Worm (Caenorhabditis elegans): Measurements from ENCODE around the gene oac-10.

Gene oac-10

DNA sequence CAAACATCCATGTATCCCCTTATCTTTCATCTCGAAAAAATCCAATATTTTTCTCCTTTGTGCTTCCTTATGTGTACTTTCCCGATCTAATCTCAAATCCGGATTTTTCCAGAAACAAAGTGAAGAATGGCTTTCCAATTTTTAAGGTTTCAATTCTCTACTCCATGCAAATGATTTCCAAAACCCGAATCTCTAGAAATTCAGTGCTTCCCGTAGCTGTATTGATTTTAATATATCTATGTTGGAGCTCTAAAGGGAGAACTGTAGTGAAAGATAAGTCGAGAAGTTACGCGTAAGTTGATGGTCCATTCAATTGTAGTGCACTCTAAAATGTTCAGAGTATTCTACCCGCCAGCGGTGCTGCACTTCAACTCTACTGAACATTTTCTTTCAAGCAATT lies 30.1 kb upstream of the oac-10 start, which contains the start of gene C17A2.4:
Gene C17A2.4, plus strand, starts transcription at position 301 of the 400 bp plus-strand sequence.
- TF ChIP-seq tbx-11 (GFP tag; IDR thresholded peaks at IDR 0.05) (no peak), sea-1 (GFP tag; conservative IDR thresholded peaks at IDR 0.05) (no peak), aly-1 (tag; optimal IDR thresholded peaks at IDR 0.05) (no peak), hnd-1 (tag; optimal IDR thresholded peaks at IDR 0.05) (no peak), tbx-37 (GFP tag; conservative IDR thresholded peaks at IDR 0.05) (no peak), pes-1 (GFP tag; IDR thresholded peaks at IDR 0.05) (no peak), ceh-36 (tag; optimal IDR thresholded peaks at IDR 0.05) (no peak), hmg-4 (GFP tag; optimal IDR thresholded peaks at IDR 0.05) (no peak), ceh-13 (GFP tag; optimal IDR thresholded peaks at IDR 0.05) (no peak), scrt-1 (GFP tag; IDR thresholded peaks at IDR 0.05) (no peak), ama-1 (optimal IDR thresholded peaks at IDR 0.05) (no peak)

DNA sequence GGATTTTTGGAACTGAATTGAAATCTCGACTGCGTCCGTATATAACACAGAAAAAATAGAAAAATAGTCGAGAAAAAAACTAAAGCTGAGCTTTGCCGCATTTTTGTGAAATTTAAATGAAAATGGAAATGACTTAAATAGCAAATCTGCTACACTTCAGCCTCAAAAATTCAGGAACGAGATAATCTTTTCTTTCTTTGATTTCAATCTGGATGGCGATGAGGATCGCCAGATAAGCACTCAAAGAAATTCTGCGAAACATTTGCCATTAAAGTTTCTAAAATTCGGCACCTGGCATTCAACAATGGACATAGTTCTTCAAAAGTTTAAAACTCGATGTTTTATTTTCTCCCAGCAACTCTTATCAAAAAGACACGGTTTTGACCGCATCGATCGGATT lies 26.4 kb upstream of the oac-10 start, which contains the start of the genes C17A2.7 and C17A2.3:
Gene C17A2.7, minus strand, starts transcription at position 101 of the 400 bp plus-strand sequence.
Gene C17A2.3, plus strand, starts transcription at position 305 of the 400 bp plus-strand sequence.
- TF ChIP-seq tbx-37 (GFP tag; conservative IDR thresholded peaks at IDR 0.05) (no peak), tbx-11 (GFP tag; IDR thresholded peaks at IDR 0.05) (no peak), pes-1 (GFP tag; IDR thresholded peaks at IDR 0.05) (no peak), aly-1 (tag; optimal IDR thresholded peaks at IDR 0.05) (no peak), hmbx-1 (tag; optimal IDR thresholded peaks at IDR 0.05) (no peak), hmg-4 (GFP tag; optimal IDR thresholded peaks at IDR 0.05) (no peak), ama-1 (optimal IDR thresholded peaks at IDR 0.05) (no peak), ceh-36 (tag; optimal IDR thresholded peaks at IDR 0.05) (no peak), hnd-1 (tag; optimal IDR thresholded peaks at IDR 0.05) (no peak), ceh-13 (GFP tag; optimal IDR thresholded peaks at IDR 0.05) (no peak), sea-1 (GFP tag; conservative IDR thresholded peaks at IDR 0.05) (no peak)

DNA sequence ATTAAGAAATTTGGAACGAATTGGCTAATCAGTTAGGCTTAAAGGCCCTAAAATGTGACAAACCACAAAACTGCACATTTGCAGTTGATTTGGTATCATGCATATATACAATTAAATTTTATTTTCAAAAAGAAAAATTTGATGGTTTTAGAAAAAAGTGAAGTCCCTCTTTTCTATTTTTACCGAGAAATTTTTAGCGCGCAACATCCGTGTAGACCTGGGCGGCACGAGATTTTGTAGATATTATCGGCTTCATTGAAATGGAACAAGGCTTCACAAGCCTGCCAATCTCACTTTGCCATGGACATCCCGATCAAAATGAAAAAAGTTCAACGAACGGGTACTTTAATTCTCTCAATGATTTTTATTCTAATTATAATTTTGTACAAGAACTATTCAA lies 23.7 kb upstream of the oac-10 start, which contains the start of gene C17A2.2:
Gene C17A2.2, plus strand, starts transcription at position 301 of the 400 bp plus-strand sequence.
- no peak for TF ChIP-seq tbx-11 (GFP tag; IDR thresholded peaks at IDR 0.05)
- TF ChIP-seq tbx-37 (GFP tag; conservative IDR thresholded peaks at IDR 0.05) = no peak
- no peak for TF ChIP-seq ama-1 (optimal IDR thresholded peaks at IDR 0.05)
- TF ChIP-seq B0310.2 (tag; optimal IDR thresholded peaks at IDR 0.05) = no peak
- no peak for TF ChIP-seq hmg-4 (GFP tag; optimal IDR thresholded peaks at IDR 0.05)

DNA sequence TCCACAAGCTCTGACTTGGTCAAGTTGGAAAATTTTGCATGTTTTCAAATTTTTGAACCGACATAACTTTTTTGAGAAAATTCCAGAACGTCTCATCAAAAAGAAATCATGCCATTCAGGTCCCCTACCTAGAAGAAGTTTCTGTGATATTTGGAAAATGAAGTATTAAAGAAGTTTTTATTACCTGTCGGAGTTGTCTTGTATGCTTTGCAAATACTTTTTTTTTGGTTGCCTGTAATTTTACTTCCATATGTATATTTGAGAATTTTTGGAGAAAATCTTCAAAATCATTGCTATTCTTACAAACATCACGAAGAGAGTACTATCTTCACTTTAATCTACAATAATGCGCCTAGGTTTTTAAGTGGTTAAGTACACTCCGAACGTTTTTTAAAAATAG lies 19.0 kb upstream of the oac-10 start, which contains the start of gene nhr-72:
Gene nhr-72, minus strand, starts transcription at position 101 of the 400 bp plus-strand sequence.
- TF ChIP-seq tbx-11 (GFP tag; IDR thresholded peaks at IDR 0.05) = no peak
- TF ChIP-seq scrt-1 (GFP tag; IDR thresholded peaks at IDR 0.05) = no peak
- TF ChIP-seq ama-1 (optimal IDR thresholded peaks at IDR 0.05) = no peak
- TF ChIP-seq sea-1 (GFP tag; conservative IDR thresholded peaks at IDR 0.05) = no peak
- no peak for TF ChIP-seq ets-7 (tag; optimal IDR thresholded peaks at IDR 0.05)
- TF ChIP-seq pes-1 (GFP tag; IDR thresholded peaks at IDR 0.05) = no peak

DNA sequence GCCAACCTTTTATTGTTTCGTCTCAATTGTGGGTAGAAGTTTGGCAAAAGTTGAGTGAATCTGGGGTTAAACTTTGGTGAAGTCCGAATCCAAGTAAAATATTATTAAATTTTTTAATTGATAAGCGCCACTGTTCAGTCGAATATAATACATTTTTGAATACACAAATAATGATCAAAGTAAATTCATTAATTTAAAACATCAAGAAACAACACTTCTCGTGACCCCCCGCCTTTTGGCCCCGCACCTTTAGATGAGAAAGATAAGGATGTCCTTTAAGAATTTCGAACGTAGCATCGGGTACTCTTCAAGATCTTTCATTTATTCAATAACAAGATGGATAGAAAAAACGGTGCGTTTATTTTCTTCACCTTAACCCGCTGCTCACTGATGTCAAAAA lies 17.0 kb upstream of the oac-10 start, which contains the start of gene nhr-257:
Gene nhr-257, plus strand, starts transcription at position 301 of the 400 bp plus-strand sequence.
- no peak for TF ChIP-seq tra-4 (tag; optimal IDR thresholded peaks at IDR 0.05)
- no peak for TF ChIP-seq ceh-13 (GFP tag; optimal IDR thresholded peaks at IDR 0.05)
- no peak for TF ChIP-seq tbx-11 (GFP tag; IDR thresholded peaks at IDR 0.05)
- TF ChIP-seq ets-7 (tag; optimal IDR thresholded peaks at IDR 0.05) = no peak
- no peak for TF ChIP-seq hnd-1 (tag; optimal IDR thresholded peaks at IDR 0.05)

DNA sequence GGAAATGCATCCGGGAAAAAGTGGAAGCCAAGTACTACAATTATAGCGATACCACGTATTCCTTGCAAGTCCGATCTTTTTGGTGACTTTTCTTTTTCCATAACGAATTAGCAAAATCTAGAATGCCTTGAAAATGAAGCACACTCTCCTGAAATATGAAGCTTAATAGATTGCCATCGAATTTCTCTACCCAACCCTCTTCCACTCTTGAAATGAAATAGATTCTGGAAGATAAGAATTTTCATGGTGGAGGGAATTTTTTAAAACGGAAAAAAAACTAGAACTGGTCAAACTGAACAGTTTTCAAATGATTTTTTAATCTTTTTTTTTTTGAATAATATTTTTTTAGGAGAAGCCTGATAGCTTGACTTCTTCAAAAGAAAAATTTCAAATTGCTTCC lies 8.9 kb upstream of the oac-10 start, which contains the start of gene oac-11:
Gene oac-11, minus strand, starts transcription at position 101 of the 400 bp plus-strand sequence.
- no peak for TF ChIP-seq aly-1 (tag; optimal IDR thresholded peaks at IDR 0.05)
- TF ChIP-seq flt-1 (GFP tag; IDR thresholded peaks at IDR 0.05) = no peak
- TF ChIP-seq tra-4 (tag; optimal IDR thresholded peaks at IDR 0.05) = no peak
- no peak for TF ChIP-seq ceh-36 (tag; optimal IDR thresholded peaks at IDR 0.05)
- no peak for TF ChIP-seq tbx-37 (GFP tag; conservative IDR thresholded peaks at IDR 0.05)

DNA sequence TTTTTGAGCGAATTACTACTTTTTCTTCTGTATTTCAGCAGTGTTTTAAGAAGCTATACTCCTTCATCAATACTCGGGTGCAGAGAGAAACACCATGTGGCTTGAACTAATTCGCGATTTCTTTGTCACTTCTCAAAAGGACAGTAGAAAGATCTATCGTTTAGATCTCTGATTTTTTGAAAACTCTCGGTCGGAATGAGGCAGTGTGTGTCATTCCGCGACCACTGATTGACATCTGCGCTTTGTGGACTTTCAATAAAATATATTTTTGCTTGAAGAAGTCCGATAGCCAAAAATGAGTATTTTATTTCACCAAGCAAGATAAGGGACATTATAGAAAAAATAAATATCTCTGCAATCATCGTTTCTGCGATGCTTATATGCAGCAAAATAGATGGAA lies 7.6 kb upstream of the oac-10 start:
- no peak for TF ChIP-seq F13C5.2 (tag; optimal IDR thresholded peaks at IDR 0.05)
- no peak for TF ChIP-seq tra-4 (tag; optimal IDR thresholded peaks at IDR 0.05)
- TF ChIP-seq B0310.2 (tag; optimal IDR thresholded peaks at IDR 0.05) = no peak
- TF ChIP-seq scrt-1 (GFP tag; IDR thresholded peaks at IDR 0.05) = no peak
- TF ChIP-seq tbx-37 (GFP tag; conservative IDR thresholded peaks at IDR 0.05) = no peak
- no peak for TF ChIP-seq ets-7 (tag; optimal IDR thresholded peaks at IDR 0.05)
- TF ChIP-seq ceh-36 (tag; optimal IDR thresholded peaks at IDR 0.05) = no peak
- no peak for TF ChIP-seq hmg-4 (GFP tag; optimal IDR thresholded peaks at IDR 0.05)
- no peak for TF ChIP-seq pes-1 (GFP tag; IDR thresholded peaks at IDR 0.05)
- TF ChIP-seq flt-1 (GFP tag; IDR thresholded peaks at IDR 0.05) = no peak
- TF ChIP-seq ceh-13 (GFP tag; optimal IDR thresholded peaks at IDR 0.05) = no peak
- TF ChIP-seq hnd-1 (tag; optimal IDR thresholded peaks at IDR 0.05) = no peak
- no peak for TF ChIP-seq sea-1 (GFP tag; conservative IDR thresholded peaks at IDR 0.05)
- no peak for TF ChIP-seq hmbx-1 (tag; optimal IDR thresholded peaks at IDR 0.05)
- no peak for TF ChIP-seq aly-1 (tag; optimal IDR thresholded peaks at IDR 0.05)
- no peak for TF ChIP-seq tbx-11 (GFP tag; IDR thresholded peaks at IDR 0.05)

DNA sequence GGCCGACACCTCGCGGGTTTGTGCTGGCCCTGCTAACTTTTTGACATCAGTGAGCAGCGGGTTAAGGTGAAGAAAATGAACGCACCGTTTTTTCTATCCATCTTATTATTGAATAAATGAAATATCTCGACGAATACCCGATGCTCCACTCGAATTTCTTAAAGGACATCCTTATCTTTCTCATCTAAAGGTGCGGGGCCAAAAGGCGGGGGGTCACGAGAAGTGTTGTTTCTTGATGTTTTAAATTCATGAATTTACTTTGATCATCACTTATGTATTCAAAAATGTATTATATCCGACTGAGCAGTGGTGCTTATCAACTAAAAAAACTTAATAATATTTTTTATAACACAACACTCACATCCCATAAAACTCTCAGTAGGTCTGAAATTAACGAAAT lies 5.0 kb upstream of the oac-10 start, which contains the start of gene nhr-261:
Gene nhr-261, minus strand, starts transcription at position 101 of the 400 bp plus-strand sequence.
- TF ChIP-seq tbx-37 (GFP tag; conservative IDR thresholded peaks at IDR 0.05) = no peak
- no peak for TF ChIP-seq pes-1 (GFP tag; IDR thresholded peaks at IDR 0.05)
- TF ChIP-seq B0310.2 (tag; optimal IDR thresholded peaks at IDR 0.05) = no peak
- TF ChIP-seq scrt-1 (GFP tag; IDR thresholded peaks at IDR 0.05) = no peak
- no peak for TF ChIP-seq flt-1 (GFP tag; IDR thresholded peaks at IDR 0.05)
- no peak for TF ChIP-seq tbx-11 (GFP tag; IDR thresholded peaks at IDR 0.05)
- TF ChIP-seq hmbx-1 (tag; optimal IDR thresholded peaks at IDR 0.05) = no peak
- TF ChIP-seq F13C5.2 (tag; optimal IDR thresholded peaks at IDR 0.05) = no peak
- TF ChIP-seq hnd-1 (tag; optimal IDR thresholded peaks at IDR 0.05) = no peak
- no peak for TF ChIP-seq ets-7 (tag; optimal IDR thresholded peaks at IDR 0.05)
- TF ChIP-seq ceh-13 (GFP tag; optimal IDR thresholded peaks at IDR 0.05) = no peak
- TF ChIP-seq ama-1 (optimal IDR thresholded peaks at IDR 0.05) = no peak
- no peak for TF ChIP-seq ceh-36 (tag; optimal IDR thresholded peaks at IDR 0.05)
- TF ChIP-seq aly-1 (tag; optimal IDR thresholded peaks at IDR 0.05) = no peak
- no peak for TF ChIP-seq tra-4 (tag; optimal IDR thresholded peaks at IDR 0.05)
- TF ChIP-seq hmg-4 (GFP tag; optimal IDR thresholded peaks at IDR 0.05) = no peak
- no peak for TF ChIP-seq sea-1 (GFP tag; conservative IDR thresholded peaks at IDR 0.05)

All from whole organism, early embryonic.